Worm (Caenorhabditis elegans) whole organism, late embryonic: Measurements from ENCODE around the gene ltah-1.1.

ENCODE experiments used
- C08G9.2 ChIP-seq: sonication (generic microtip); optimal IDR thresholded peaks from 2 replicates; lab custom pipeline; 2016; ENCODE audit warnings: mild to moderate bottlenecking, missing genetic modification characterization, moderate library complexity, missing compliant biosample characterization
- C38D4.7 ChIP-seq: fragments of 200-800 bp; sonication (Bioruptor generic); optimal IDR thresholded peaks from 2 replicates; lab custom pipeline; 2018; ENCODE audit warnings: mild to moderate bottlenecking, missing genetic modification characterization, moderate library complexity, missing compliant biosample characterization
- T23F11.4 ChIP-seq: fragments of 200-800 bp; sonication (Bioruptor generic); optimal IDR thresholded peaks from 2 replicates; lab custom pipeline; 2018; ENCODE audit warnings: mild to moderate bottlenecking, missing genetic modification characterization, missing compliant biosample characterization
- ceh-18 ChIP-seq: sonication (generic microtip); optimal IDR thresholded peaks from 2 replicates; lab custom pipeline; 2016; ENCODE audit warnings: missing genetic modification characterization, missing compliant biosample characterization
- ceh-2 ChIP-seq: sonication (generic microtip); optimal IDR thresholded peaks from 2 replicates; lab custom pipeline; 2016; ENCODE audit warnings: missing genotype, missing genetic modification characterization, missing compliant biosample characterization
- ceh-24 ChIP-seq: sonication (generic microtip); optimal IDR thresholded peaks from 2 replicates; lab custom pipeline; 2016; ENCODE audit warnings: mild to moderate bottlenecking, missing genetic modification characterization, missing compliant biosample characterization
- ceh-30 ChIP-seq: fragments of 150-350 bp; optimal IDR thresholded peaks from 2 replicates; lab custom pipeline; 2014; ENCODE audit warnings: missing biosample characterization, missing genetic modification characterization
- ceh-31 ChIP-seq: sonication (generic microtip); optimal IDR thresholded peaks from 2 replicates; lab custom pipeline; 2016; ENCODE audit warnings: missing genetic modification characterization, missing compliant biosample characterization
- ceh-34 ChIP-seq: sonication (generic microtip); optimal IDR thresholded peaks from 2 replicates; lab custom pipeline; 2016; ENCODE audit warnings: mild to moderate bottlenecking, missing genetic modification characterization, missing compliant biosample characterization
- ceh-48 ChIP-seq: sonication (generic microtip); optimal IDR thresholded peaks from 2 replicates; lab custom pipeline; 2016; ENCODE audit warnings: missing genetic modification characterization, inconsistent platforms, missing compliant biosample characterization
- ceh-6 ChIP-seq: fragments of 200-800 bp; sonication (Bioruptor generic); optimal IDR thresholded peaks from 2 replicates; lab custom pipeline; 2018; ENCODE audit warnings: mild to moderate bottlenecking, missing genetic modification characterization, missing compliant biosample characterization
- ceh-9 ChIP-seq: sonication (generic microtip); optimal IDR thresholded peaks from 2 replicates; lab custom pipeline; 2016; ENCODE audit warnings: mild to moderate bottlenecking, missing genetic modification characterization, inconsistent platforms, missing compliant biosample characterization
- dmd-4 ChIP-seq: sonication (generic microtip); optimal IDR thresholded peaks from 2 replicates; lab custom pipeline; 2016; ENCODE audit warnings: borderline replicate concordance, missing genetic modification characterization, missing compliant biosample characterization
- dve-1 ChIP-seq: sonication (generic microtip); optimal IDR thresholded peaks from 2 replicates; lab custom pipeline; 2017; ENCODE audit warnings: antibody characterized with exemption, mild to moderate bottlenecking, missing genetic modification characterization, missing compliant biosample characterization
- elt-2 ChIP-seq: sonication (generic microtip); optimal IDR thresholded peaks from 2 replicates; lab custom pipeline; 2016; ENCODE audit warnings: missing genetic modification reagents, missing genetic modification characterization, missing compliant biosample characterization
- elt-4 ChIP-seq: sonication (generic microtip); optimal IDR thresholded peaks from 2 replicates; lab custom pipeline; 2016; ENCODE audit warnings: missing genetic modification characterization, missing compliant biosample characterization
- eyg-1 ChIP-seq: sonication (generic microtip); optimal IDR thresholded peaks from 2 replicates; lab custom pipeline; 2016; ENCODE audit warnings: missing genotype, missing genetic modification characterization, missing compliant biosample characterization
- fax-1 ChIP-seq: sonication (generic microtip); optimal IDR thresholded peaks from 2 replicates; lab custom pipeline; 2016; ENCODE audit warnings: missing genotype, missing genetic modification characterization, missing compliant biosample characterization
- fkh-10 ChIP-seq: fragments of 150-350 bp; optimal IDR thresholded peaks from 2 replicates; lab custom pipeline; 2014; ENCODE audit warnings: missing biosample characterization, missing genetic modification reagents, missing genetic modification characterization
- fkh-6 ChIP-seq: sonication (generic microtip); optimal IDR thresholded peaks from 2 replicates; lab custom pipeline; 2016; ENCODE audit warnings: missing genetic modification characterization, missing compliant biosample characterization
- hlh-13 ChIP-seq: fragments of 200-800 bp; sonication (Bioruptor generic); optimal IDR thresholded peaks from 2 replicates; lab custom pipeline; 2018; ENCODE audit warnings: mild to moderate bottlenecking, missing genetic modification characterization, missing compliant biosample characterization
- hlh-30 ChIP-seq: sonication (generic microtip); optimal IDR thresholded peaks from 2 replicates; lab custom pipeline; 2017; ENCODE audit warnings: antibody characterized with exemption, missing genetic modification characterization, missing compliant biosample characterization; ENCODE audit not compliant: insufficient read depth
- hlh-8 ChIP-seq: sonication (generic microtip); optimal IDR thresholded peaks from 2 replicates; lab custom pipeline; 2016; ENCODE audit warnings: missing genotype, missing genetic modification characterization, missing compliant biosample characterization
- lin-11 ChIP-seq: fragments of 200-800 bp; sonication (Bioruptor generic); optimal IDR thresholded peaks from 2 replicates; lab custom pipeline; 2018; ENCODE audit warnings: mild to moderate bottlenecking, missing genetic modification characterization, missing compliant biosample characterization
- nfya-1 ChIP-seq: sonication (generic microtip); optimal IDR thresholded peaks from 2 replicates; lab custom pipeline; 2017; ENCODE audit warnings: missing genetic modification characterization, mild to moderate bottlenecking, missing compliant biosample characterization, antibody characterized with exemption, moderate library complexity
- nhr-11 ChIP-seq: fragments of 150-350 bp; optimal IDR thresholded peaks from 2 replicates; lab custom pipeline; 2014; ENCODE audit warnings: missing biosample characterization, missing genetic modification characterization
- nhr-232 ChIP-seq: sonication (generic microtip); optimal IDR thresholded peaks from 2 replicates; lab custom pipeline; 2016; ENCODE audit warnings: missing genetic modification characterization, missing compliant biosample characterization
- pag-3 ChIP-seq: sonication (generic microtip); optimal IDR thresholded peaks from 2 replicates; lab custom pipeline; 2016; ENCODE audit warnings: missing compliant biosample characterization, missing genetic modification characterization, borderline replicate concordance
- pax-1 ChIP-seq: fragments of 150-350 bp; optimal IDR thresholded peaks from 2 replicates; lab custom pipeline; 2014; ENCODE audit warnings: missing biosample characterization, missing genetic modification characterization
- pha-4 ChIP-seq: fragments of 150-350 bp; optimal IDR thresholded peaks from 2 replicates; lab custom pipeline; 2018; ENCODE audit warnings: missing biosample characterization, missing genetic modification reagents, missing genetic modification characterization
- pros-1 ChIP-seq: fragments of 150-350 bp; optimal IDR thresholded peaks from 2 replicates; lab custom pipeline; 2014; ENCODE audit warnings: missing biosample characterization, missing genetic modification reagents, missing genetic modification characterization
- syd-9 ChIP-seq: sonication (generic microtip); optimal IDR thresholded peaks from 2 replicates; lab custom pipeline; 2016; ENCODE audit warnings: mild to moderate bottlenecking, missing genetic modification characterization, moderate library complexity, missing compliant biosample characterization
- tbx-2 ChIP-seq: sonication (generic microtip); optimal IDR thresholded peaks from 2 replicates; lab custom pipeline; 2016; ENCODE audit warnings: missing genetic modification characterization, missing compliant biosample characterization
- tbx-7 ChIP-seq: sonication (generic microtip); optimal IDR thresholded peaks from 2 replicates; lab custom pipeline; 2016; ENCODE audit warnings: missing genotype, missing genetic modification characterization, missing compliant biosample characterization
- ttx-3 ChIP-seq: sonication (generic microtip); optimal IDR thresholded peaks from 2 replicates; lab custom pipeline; 2016; ENCODE audit warnings: missing genetic modification reagents, missing genetic modification characterization, missing compliant biosample characterization
- unc-42 ChIP-seq: sonication (generic microtip); optimal IDR thresholded peaks from 2 replicates; lab custom pipeline; 2016; ENCODE audit warnings: missing genotype, missing genetic modification characterization, missing compliant biosample characterization
- unc-55 ChIP-seq: sonication (generic microtip); optimal IDR thresholded peaks from 2 replicates; lab custom pipeline; 2017; ENCODE audit warnings: missing biosample characterization, missing genetic modification reagents, missing genetic modification characterization
- unc-86 ChIP-seq: sonication (generic microtip); optimal IDR thresholded peaks from 2 replicates; lab custom pipeline; 2016; ENCODE audit warnings: missing genetic modification characterization, missing compliant biosample characterization
- zip-5 ChIP-seq: sonication (generic microtip); optimal IDR thresholded peaks from 2 replicates; lab custom pipeline; 2016; ENCODE audit warnings: missing genetic modification characterization, missing compliant biosample characterization

ltah-1.1 gene

ce11 chrIV:12252579-12252978, 26.8 kb upstream of the ltah-1.1 start, which contains the start of gene dnj-26:
Gene dnj-26 (minus strand): TSS chrIV:12252679.
- no peak for TF ChIP-seq C08G9.2
- no peak for TF ChIP-seq ceh-30
- TF ChIP-seq pha-4, result no peak
- no peak for TF ChIP-seq eyg-1 (tag; lab: Kevin White, UChicago)
- no peak for TF ChIP-seq nhr-11
- TF ChIP-seq ceh-34, result no peak

ce11 chrIV:12259161-12259870, 20.1 kb upstream of the ltah-1.1 start, which contains the start of gene Y39C12A.9:
Gene Y39C12A.9 (minus strand): TSS chrIV:12259211.
- TF ChIP-seq ceh-31 (tag; lab: Kevin White, UChicago), result peak; percentile 8
- no peak for TF ChIP-seq ceh-24 (tag; lab: Kevin White, UChicago)
- TF ChIP-seq C08G9.2, result no peak
- TF ChIP-seq zip-5 (tag; lab: Kevin White, UChicago), result no peak
- TF ChIP-seq tbx-2 (tag; lab: Kevin White, UChicago), result peak; percentile 40
- peak; percentile 4 for TF ChIP-seq ceh-34
- TF ChIP-seq ceh-6 (GFP tag; lab: Kevin White, UChicago), result no peak
- TF ChIP-seq unc-42 (tag; lab: Kevin White, UChicago), result peak; percentile 8
- no peak for TF ChIP-seq unc-86
- no peak for TF ChIP-seq fkh-10 (GFP tag; lab: Kevin White, UChicago)

DNA sequence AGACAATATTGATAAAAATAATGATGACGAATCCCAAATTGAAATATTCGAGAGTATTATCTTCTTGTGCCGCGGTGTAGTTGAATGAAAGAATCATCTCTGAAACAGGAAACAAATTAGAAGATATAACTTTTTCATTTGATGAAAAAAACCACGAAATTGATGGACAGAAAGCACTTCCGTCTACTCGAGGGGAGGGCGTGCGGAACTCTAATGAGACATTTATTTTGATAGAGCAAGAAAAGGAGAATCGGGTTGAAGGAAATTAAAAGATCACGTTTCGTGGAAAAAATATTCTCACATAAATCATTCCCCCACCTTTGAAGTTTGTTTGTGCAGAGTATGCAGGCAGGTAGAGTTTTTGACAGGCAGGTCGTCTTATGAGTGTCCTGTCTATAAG, 18.1 kb upstream of the ltah-1.1 start, which contains the start of gene sre-14:
Gene sre-14 (minus strand): TSS at position 101 of the 400 bp plus-strand sequence.
- TF ChIP-seq C38D4.7, result no peak
- no peak for TF ChIP-seq pag-3
- no peak for TF ChIP-seq ceh-34
- TF ChIP-seq dve-1 (tag; lab: Kevin White, UChicago), result no peak
- no peak for TF ChIP-seq ceh-31 (tag; lab: Kevin White, UChicago)
- TF ChIP-seq tbx-7 (tag; lab: Kevin White, UChicago), result no peak
- TF ChIP-seq fkh-6, result no peak

DNA sequence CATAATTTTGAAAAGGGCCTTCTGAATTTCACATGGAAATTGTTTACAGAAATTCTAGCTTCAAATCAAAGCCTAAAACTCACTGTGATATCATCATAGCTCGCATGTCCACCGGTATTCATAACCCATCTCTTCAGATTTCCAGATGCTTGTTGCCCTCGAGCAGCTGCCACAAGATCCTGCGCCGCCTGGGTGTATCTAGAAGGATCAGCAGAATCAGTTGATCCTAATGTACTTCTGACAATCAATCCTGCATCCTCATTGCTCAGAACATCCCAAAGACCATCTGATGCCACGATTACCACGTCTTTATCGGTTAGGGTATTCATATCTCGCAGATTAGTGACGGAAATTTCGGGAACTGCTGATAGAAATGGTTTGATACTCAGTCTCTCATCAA, 13.5 kb upstream of the ltah-1.1 start:
- TF ChIP-seq unc-42 (tag; lab: Kevin White, UChicago), result no peak
- TF ChIP-seq syd-9, result no peak
- TF ChIP-seq dmd-4 (tag; lab: Kevin White, UChicago), result no peak
- no peak for TF ChIP-seq T23F11.4 (GFP tag; lab: Kevin White, UChicago)
- TF ChIP-seq C38D4.7, result no peak
- no peak for TF ChIP-seq fkh-6
- TF ChIP-seq pros-1 (tag; lab: Kevin White, UChicago), result no peak
- no peak for TF ChIP-seq eyg-1 (tag; lab: Kevin White, UChicago)
- no peak for TF ChIP-seq unc-86
- TF ChIP-seq elt-4 (tag; lab: Kevin White, UChicago), result no peak
- TF ChIP-seq ceh-48, result no peak
- no peak for TF ChIP-seq lin-11
- no peak for TF ChIP-seq hlh-13 (GFP tag; lab: Kevin White, UChicago)
- TF ChIP-seq, all 69 proteins: peak for 0

DNA sequence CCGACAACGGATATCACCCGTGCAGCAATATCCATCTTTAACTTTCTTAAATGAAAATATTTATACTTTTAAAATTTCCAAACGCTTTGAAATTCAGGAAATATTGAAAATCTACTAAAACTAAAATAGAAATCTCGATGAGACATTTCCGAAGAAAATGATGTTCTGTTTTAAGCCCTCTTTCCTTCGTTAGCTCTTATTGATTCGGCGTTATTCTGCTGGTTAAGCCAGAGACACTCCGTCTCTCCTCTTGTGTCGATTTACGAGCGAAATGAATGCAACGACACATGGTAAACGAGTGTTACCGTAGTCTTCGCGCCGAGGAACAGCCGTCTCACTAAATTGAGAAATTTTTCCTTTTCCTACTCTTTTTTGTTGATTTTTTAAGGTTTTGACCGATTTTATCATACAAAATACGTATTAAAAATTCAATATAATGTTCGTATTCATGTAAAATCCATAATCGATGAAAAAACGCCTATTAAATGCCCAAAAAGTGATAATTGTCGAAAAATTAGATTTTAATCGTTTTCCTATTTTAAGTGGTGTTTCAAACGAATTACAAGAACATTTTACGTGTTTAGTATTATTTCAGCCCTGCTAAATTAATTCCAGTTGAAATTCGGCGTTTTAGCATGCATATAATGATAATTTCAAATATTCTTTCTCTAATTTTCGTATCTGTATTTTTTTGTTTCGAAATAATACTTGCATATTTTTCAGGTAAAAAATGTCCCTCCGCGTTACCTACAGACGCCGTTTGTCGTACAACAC, 11.0 kb upstream of the ltah-1.1 start, which contains the start of the genes ppm-1.H and rpl-34:
Gene ppm-1.H (minus strand): TSS at position 51 of the 774 bp plus-strand sequence.
Gene rpl-34 (plus strand): TSS at position 724 of the 774 bp plus-strand sequence.
- TF ChIP-seq nfya-1 (peak; percentile 84), hlh-30 (tag; lab: Kevin White, UChicago) (peak; percentile 33), hlh-8 (tag; lab: Kevin White, UChicago) (peak; percentile 34), ceh-31 (tag; lab: Kevin White, UChicago) (peak; percentile 64), nhr-232 (tag; lab: Kevin White, UChicago) (no peak), syd-9 (no peak), unc-55 (GFP tag; lab: Kevin White, UChicago) (peak; percentile 58), pax-1 (tag; lab: Kevin White, UChicago) (peak; percentile 50), ttx-3 (tag; lab: Kevin White, UChicago) (peak; percentile 14), tbx-2 (tag; lab: Kevin White, UChicago) (peak; percentile 36), ceh-30 (no peak), unc-42 (tag; lab: Kevin White, UChicago) (peak; percentile 57), dve-1 (tag; lab: Kevin White, UChicago) (no peak), ceh-34 (peak; percentile 39), hlh-13 (GFP tag; lab: Kevin White, UChicago) (no peak), fax-1 (no peak), ceh-48 (peak; percentile 51), ceh-18 (tag; lab: Kevin White, UChicago) (peak; percentile 21), zip-5 (tag; lab: Kevin White, UChicago) (peak; percentile 39), tbx-7 (tag; lab: Kevin White, UChicago) (no peak), ceh-2 (tag; lab: Kevin White, UChicago) (no peak), ceh-9 (tag; lab: Kevin White, UChicago) (no peak), elt-2 (no peak)
